Worm (Caenorhabditis elegans) whole organism, L4/young adult: Measurements from ENCODE around the gene C17B7.3.
"Not testable (repeated sequence)": the region's sequence is repeated elsewhere in the genome, so short reads cannot be mapped to it uniquely, and the experiment has no call there.

Experiments used
- W03F9.2 ChIP-seq: fragments of 150-350 bp; optimal IDR thresholded peaks from 2 replicates; lab custom pipeline; 2014; ENCODE audit warnings: missing biosample characterization, missing genetic modification characterization
- dao-5 ChIP-seq: sonication (generic microtip); optimal IDR thresholded peaks from 2 replicates; lab custom pipeline; 2016; ENCODE audit warnings: missing genotype, missing genetic modification characterization, moderate library complexity, missing compliant biosample characterization
- him-1 ChIP-seq: sonication (generic microtip); optimal IDR thresholded peaks from 2 replicates; lab custom pipeline; 2016; ENCODE audit warnings: missing genotype, missing genetic modification reagents, missing genetic modification characterization, missing compliant biosample characterization

C17B7.3 gene

ce11 chrV:3333334-3333733, 9.3 kb upstream of the C17B7.3 start, which contains the start of gene C17B7.5:
C17B7.5 (plus strand) TSS chrV:3333634.
- TF ChIP-seq him-1 (no peak), W03F9.2 (no peak), dao-5 (tag; lab: Kevin White, UChicago) (no peak)

ce11 chrV:3339009-3339408, 3.6 kb upstream of the C17B7.3 start, which contains the start of gene C17B7.4:
C17B7.4 (plus strand) TSS chrV:3339309.
- TF ChIP-seq him-1: no peak
- no peak for TF ChIP-seq W03F9.2
- no peak for TF ChIP-seq dao-5 (tag; lab: Kevin White, UChicago)

ce11 chrV:3341906-3342305, 698 bp upstream of the C17B7.3 start, which contains the start of gene C17B7.10:
C17B7.10 (minus strand) TSS chrV:3342006.
- TF ChIP-seq him-1 (no peak), W03F9.2 (no peak), dao-5 (tag; lab: Kevin White, UChicago) (no peak)

ce11 chrV:3344001-3344400, 1.4 kb downstream of the C17B7.3 start:
- TF ChIP-seq him-1 (no peak), dao-5 (tag; lab: Kevin White, UChicago) (no peak), W03F9.2 (no peak)

ce11 chrV:3346434-3347019, 3.9 kb downstream of the C17B7.3 start, which contains the start of gene fbxa-65:
fbxa-65 (minus strand) TSS chrV:3346484.
- TF ChIP-seq W03F9.2: no peak
- TF ChIP-seq dao-5 (tag; lab: Kevin White, UChicago): no peak
- TF ChIP-seq him-1: no peak

- no peak for TF ChIP-seq dao-5 (tag; lab: Kevin White, UChicago)
- no peak for TF ChIP-seq W03F9.2
- TF ChIP-seq him-1: no peak
These were observed 4.9 kb downstream of the C17B7.3 start for ce11 chrV:3347486-3347885.

ce11 chrV:3349877-3350276, 7.3 kb downstream of the C17B7.3 start, which contains the start of gene C17B7.15:
C17B7.15 (plus strand) TSS chrV:3350177.
- TF ChIP-seq him-1 (no peak), dao-5 (tag; lab: Kevin White, UChicago) (no peak), W03F9.2 (no peak)

- no peak for TF ChIP-seq him-1
- no peak for TF ChIP-seq dao-5 (tag; lab: Kevin White, UChicago)
- no peak for TF ChIP-seq W03F9.2
These were observed 8.7 kb downstream of the C17B7.3 start, which contains the start of gene str-63 for ce11 chrV:3351266-3351665. str-63 (plus strand) TSS chrV:3351566.

- TF ChIP-seq him-1 (no peak), W03F9.2 (no peak), dao-5 (tag; lab: Kevin White, UChicago) (no peak)
These were observed 10.3 kb downstream of the C17B7.3 start, which contains the start of gene C17B7.12 for ce11 chrV:3352925-3353324. C17B7.12 (plus strand) TSS chrV:3353225.

- TF ChIP-seq W03F9.2: no peak
- TF ChIP-seq dao-5 (tag; lab: Kevin White, UChicago): no peak
- TF ChIP-seq him-1: no peak
These were observed 12.9 kb downstream of the C17B7.3 start for ce11 chrV:3355544-3355943.

ce11 chrV:3357106-3357505, 14.5 kb downstream of the C17B7.3 start, which contains the start of gene scrm-3:
scrm-3 (minus strand) TSS chrV:3357206.
- TF ChIP-seq W03F9.2: no peak
- no peak for TF ChIP-seq dao-5 (tag; lab: Kevin White, UChicago)
- no peak for TF ChIP-seq him-1

- TF ChIP-seq dao-5 (tag; lab: Kevin White, UChicago): no peak
- no peak for TF ChIP-seq W03F9.2
- TF ChIP-seq him-1: no peak
These were observed 15.7 kb downstream of the C17B7.3 start, which contains the start of gene C04E12.5 for ce11 chrV:3358267-3358666. C04E12.5 (plus strand) TSS chrV:3358567.

- TF ChIP-seq W03F9.2 (no peak), him-1 (no peak), dao-5 (tag; lab: Kevin White, UChicago) (no peak)
These were observed 19.0 kb downstream of the C17B7.3 start for ce11 chrV:3361633-3362032.

ce11 chrV:3362475-3362874, 19.9 kb downstream of the C17B7.3 start, which contains the start of gene C04E12.4:
C04E12.4 (plus strand) TSS chrV:3362775.
- TF ChIP-seq him-1 (no peak), W03F9.2 (no peak)

ce11 chrV:3367773-3368172, 25.2 kb downstream of the C17B7.3 start, which contains the start of gene C04E12.2:
C04E12.2 (plus strand) TSS chrV:3368073.
- not testable (repeated sequence) for TF ChIP-seq dao-5 (tag; lab: Kevin White, UChicago); him-1; W03F9.2
